Worm (Caenorhabditis elegans) whole organism, midembryonic: ENCODE results near the gene chil-13.

Source experiments
- T22C8.4 ChIP-seq: fragments of 200-800 bp; sonication (Bioruptor generic); IDR thresholded peaks from 2 replicates; pipeline ENCODE4 v1.3.6; 2022; ENCODE audit warnings: missing genetic modification characterization, missing compliant biosample characterization
- cog-1 ChIP-seq: sonication (generic microtip); optimal IDR thresholded peaks from 2 replicates; lab custom pipeline; 2016; ENCODE audit warnings: missing genetic modification characterization, missing compliant biosample characterization
- flt-1 ChIP-seq: fragments of 200-800 bp; sonication (Bioruptor generic); IDR thresholded peaks from 2 replicates; pipeline ENCODE4 v1.3.6; 2022; ENCODE audit warnings: missing genetic modification characterization, missing compliant biosample characterization
- klf-2 ChIP-seq: fragments of 200-800 bp; sonication (Bioruptor generic); conservative IDR thresholded peaks from 2 replicates; pipeline ENCODE4 v1.3.6; 2022; ENCODE audit warnings: missing genetic modification reagents, missing genetic modification characterization, missing compliant biosample characterization
- ref-1 ChIP-seq: fragments of 200-800 bp; sonication (Bioruptor generic); conservative IDR thresholded peaks from 2 replicates; pipeline ENCODE4 v1.3.6; 2022; ENCODE audit warnings: missing genetic modification reagents, missing genetic modification characterization, missing compliant biosample characterization
- tab-1 ChIP-seq: fragments of 200-800 bp; sonication (Bioruptor generic); IDR thresholded peaks from 2 replicates; pipeline ENCODE4 v1.3.6; 2022; ENCODE audit warnings: missing genetic modification characterization, missing compliant biosample characterization
- ztf-23 ChIP-seq: fragments of 200-800 bp; sonication (Bioruptor generic); IDR thresholded peaks from 2 replicates; pipeline ENCODE4 v1.3.6; 2022; ENCODE audit warnings: missing genetic modification reagents, missing genetic modification characterization, missing compliant biosample characterization
- ztf-29 ChIP-seq: fragments of 200-800 bp; sonication (Bioruptor generic); IDR thresholded peaks from 2 replicates; pipeline ENCODE4 v1.3.6; 2022; ENCODE audit warnings: missing genetic modification reagents, missing genetic modification characterization, missing compliant biosample characterization

- no peak for TF ChIP-seq tab-1 (GFP tag; lab: Robert Waterston, UW)
- TF ChIP-seq ref-1: no peak
- TF ChIP-seq klf-2 (GFP tag; lab: Robert Waterston, UW): no peak
- TF ChIP-seq flt-1 (GFP tag; lab: Robert Waterston, UW): no peak
- no peak for TF ChIP-seq T22C8.4 (GFP tag; lab: Robert Waterston, UW)
- no peak for TF ChIP-seq ztf-23
- TF ChIP-seq cog-1 (tag; lab: Kevin White, UChicago): no peak
- no peak for TF ChIP-seq ztf-29 (GFP tag; lab: Robert Waterston, UW)
Observed at ce11 chrII:9468414-9468813, 30.3 kb upstream of the chil-13 start, which contains the start of gene chil-23.
